Fruit fly (Drosophila melanogaster): ENCODE data around the gene CG17672.

The CG17672 gene

DNA sequence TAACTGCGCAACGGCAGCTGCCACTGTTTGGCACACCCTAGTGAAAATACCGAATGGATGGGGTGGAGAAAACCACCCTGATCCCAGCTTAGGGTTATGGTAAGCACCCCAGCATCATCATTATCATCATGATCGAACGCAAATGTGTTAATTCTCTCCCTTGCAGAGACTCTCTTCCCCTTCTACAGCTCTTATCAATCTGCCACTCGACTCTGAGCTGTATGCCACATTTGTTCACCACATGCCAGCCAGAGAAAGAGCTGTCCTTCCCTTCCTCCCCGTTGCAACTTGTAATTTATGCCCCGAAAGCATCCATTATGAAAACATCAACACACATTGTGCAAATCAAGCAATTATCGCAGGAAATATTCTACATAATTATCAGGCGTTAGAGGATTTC, 55.7 kb downstream of the CG17672 start (continued):
- no peak for TF ChIP-seq onecut (GFP tag; IDR thresholded peaks at IDR 0.05)
- peak; percentile 69 for TF ChIP-seq oc (tag; optimal IDR thresholded peaks at IDR 0.05)
- TF ChIP-seq CG17612 (GFP tag; IDR thresholded peaks at IDR 0.05): no peak
- TF ChIP-seq CG11560 (tag; IDR thresholded peaks at IDR 0.05): no peak
- no peak for TF ChIP-seq CG3407 (GFP tag; optimal IDR thresholded peaks at IDR 0.05)
- no peak for TF ChIP-seq org-1 (GFP tag; optimal IDR thresholded peaks at IDR 0.05)
- TF ChIP-seq fru (optimal IDR thresholded peaks at IDR 0.05): no peak
- peak; percentile 83 for TF ChIP-seq pros (GFP tag; optimal IDR thresholded peaks at IDR 0.05)
- TF ChIP-seq cg (GFP tag; optimal IDR thresholded peaks at IDR 0.05): no peak
- no peak for TF ChIP-seq Eip74EF (GFP tag; optimal IDR thresholded peaks at IDR 0.05)
- TF ChIP-seq gcm2 (GFP tag; optimal IDR thresholded peaks at IDR 0.05): no peak
- no peak for TF ChIP-seq NFAT (GFP tag; IDR thresholded peaks at IDR 0.05)
- TF ChIP-seq CG18599 (GFP tag; optimal IDR thresholded peaks at IDR 0.05): no peak
- TF ChIP-seq CG10565 (GFP tag; optimal IDR thresholded peaks at IDR 0.05): no peak
- TF ChIP-seq fd3F (GFP tag; optimal IDR thresholded peaks at IDR 0.05): no peak
- no peak for TF ChIP-seq sob (GFP tag; IDR thresholded peaks at IDR 0.05)
- TF ChIP-seq twi (tag; optimal IDR thresholded peaks at IDR 0.05): peak; percentile 97
- no peak for TF ChIP-seq CG10147 (GFP tag; optimal IDR thresholded peaks at IDR 0.05)
- no peak for TF ChIP-seq Fer2 (tag; optimal IDR thresholded peaks at IDR 0.05)
- no peak for TF ChIP-seq sisA (GFP tag; IDR thresholded peaks at IDR 0.05)
- TF ChIP-seq prd (optimal IDR thresholded peaks at IDR 0.05): no peak
- no peak for TF ChIP-seq prd (GFP tag; IDR thresholded peaks at IDR 0.05)
- TF ChIP-seq CG5180 (GFP tag; optimal IDR thresholded peaks at IDR 0.05): no peak
- TF ChIP-seq Oaz (GFP tag; IDR thresholded peaks at IDR 0.05): no peak
- TF ChIP-seq HmgZ (tag; optimal IDR thresholded peaks at IDR 0.05): no peak
- TF ChIP-seq CG17802 (tag; optimal IDR thresholded peaks at IDR 0.05): no peak
- TF ChIP-seq Chrac-16 (GFP tag; optimal IDR thresholded peaks at IDR 0.05): no peak
- TF ChIP-seq CG7271 (tag; optimal IDR thresholded peaks at IDR 0.05): no peak
- no peak for TF ChIP-seq slou (GFP tag; optimal IDR thresholded peaks at IDR 0.05)
- TF ChIP-seq CkIIα-i1 (GFP tag; IDR thresholded peaks at IDR 0.05): no peak
- no peak for TF ChIP-seq MBD-R2 (GFP tag; IDR thresholded peaks at IDR 0.05)
- no peak for TF ChIP-seq CG13775 (GFP tag; optimal IDR thresholded peaks at IDR 0.05)
- TF ChIP-seq CG18476 (GFP tag; optimal IDR thresholded peaks at IDR 0.05): no peak
- TF ChIP-seq bbx (GFP tag; IDR thresholded peaks at IDR 0.05; ENCODE audit: partially characterized antibody): peak; percentile 12; the same call in 1 of the 2 replicates
- no peak for TF ChIP-seq ash1 (GFP tag; optimal IDR thresholded peaks at IDR 0.05)
- TF ChIP-seq HLH54F (GFP tag; optimal IDR thresholded peaks at IDR 0.05): no peak
- no peak for TF ChIP-seq tgo (GFP tag; IDR thresholded peaks at IDR 0.05)

Measured in whole organism, embryonic.